Worm (Caenorhabditis elegans) whole organism, mixed stage, embryonic: ENCODE measurements around the gene F47E1.1.

Experiments
- M03D4.4 ChIP-seq: sonication (generic microtip); optimal IDR thresholded peaks from 2 replicates; lab custom pipeline; 2017; ENCODE audit warnings: mild to moderate bottlenecking, missing genetic modification characterization, missing compliant biosample characterization
- blmp-1 ChIP-seq: fragments of 150-350 bp; optimal IDR thresholded peaks from 2 replicates; lab custom pipeline; 2014; ENCODE audit warnings: missing biosample characterization, missing genetic modification characterization
- ces-1 ChIP-seq: fragments of 150-350 bp; optimal IDR thresholded peaks from 2 replicates; lab custom pipeline; 2014; ENCODE audit warnings: missing biosample characterization, missing genetic modification reagents, missing genetic modification characterization
- elt-1 ChIP-seq: sonication (generic microtip); optimal IDR thresholded peaks from 2 replicates; lab custom pipeline; 2017; ENCODE audit warnings: missing genetic modification characterization, mild to moderate bottlenecking, missing compliant biosample characterization, antibody characterized with exemption, moderate library complexity, borderline replicate concordance; ENCODE audit not compliant: insufficient read depth
- elt-3 ChIP-seq: fragments of 150-350 bp; optimal IDR thresholded peaks from 2 replicates; lab custom pipeline; 2014; ENCODE audit warnings: missing biosample characterization, missing genetic modification characterization
- hlh-1 ChIP-seq: fragments of 150-350 bp; optimal IDR thresholded peaks from 2 replicates; lab custom pipeline; 2014; ENCODE audit warnings: missing biosample characterization, missing genetic modification reagents, missing genetic modification characterization
- lin-13 ChIP-seq: fragments of 150-350 bp; optimal IDR thresholded peaks from 2 replicates; lab custom pipeline; 2014; ENCODE audit warnings: missing biosample characterization, missing genetic modification characterization
- lin-32 ChIP-seq: fragments of 200-800 bp; sonication (Bioruptor generic); optimal IDR thresholded peaks from 2 replicates; lab custom pipeline; 2018; ENCODE audit warnings: mild to moderate bottlenecking, missing genetic modification characterization, missing compliant biosample characterization
- lsy-2 ChIP-seq: fragments of 150-350 bp; optimal IDR thresholded peaks from 2 replicates; lab custom pipeline; 2014; ENCODE audit warnings: missing biosample characterization, missing genetic modification characterization
- mab-5 ChIP-seq: fragments of 150-350 bp; optimal IDR thresholded peaks from 2 replicates; lab custom pipeline; 2014; ENCODE audit warnings: missing biosample characterization, missing genetic modification characterization
- mep-1 ChIP-seq: fragments of 150-350 bp; optimal IDR thresholded peaks from 2 replicates; lab custom pipeline; 2017; ENCODE audit warnings: missing biosample characterization, missing genetic modification reagents, missing genetic modification characterization, inconsistent platforms
- mls-2 ChIP-seq: sonication (generic microtip); optimal IDR thresholded peaks from 2 replicates; lab custom pipeline; 2016; ENCODE audit warnings: mild to moderate bottlenecking, missing genetic modification characterization, moderate library complexity, missing compliant biosample characterization
- nhr-12 ChIP-seq: fragments of 150-350 bp; optimal IDR thresholded peaks from 2 replicates; lab custom pipeline; 2014; ENCODE audit warnings: missing biosample characterization, missing genetic modification characterization
- nhr-2 ChIP-seq: fragments of 150-350 bp; optimal IDR thresholded peaks from 2 replicates; lab custom pipeline; 2014; ENCODE audit warnings: missing biosample characterization, missing genetic modification characterization
- nhr-237 ChIP-seq: fragments of 150-350 bp; optimal IDR thresholded peaks from 2 replicates; lab custom pipeline; 2014; ENCODE audit warnings: missing biosample characterization, missing genetic modification characterization
- pha-4 ChIP-seq: fragments of 150-350 bp; optimal IDR thresholded peaks from 2 replicates; lab custom pipeline; 2018; ENCODE audit warnings: missing biosample characterization, missing genetic modification reagents, missing genetic modification characterization
- sem-2 ChIP-seq: fragments of 200-800 bp; sonication (Bioruptor generic); optimal IDR thresholded peaks from 2 replicates; lab custom pipeline; 2018; ENCODE audit warnings: mild to moderate bottlenecking, missing genetic modification characterization, missing compliant biosample characterization
- sptf-1 ChIP-seq: sonication (generic microtip); optimal IDR thresholded peaks from 2 replicates; lab custom pipeline; 2017; ENCODE audit warnings: mild to moderate bottlenecking, missing genetic modification characterization, moderate library complexity, missing compliant biosample characterization
- unc-39 ChIP-seq: fragments of 150-350 bp; optimal IDR thresholded peaks from 2 replicates; lab custom pipeline; 2014; ENCODE audit warnings: missing biosample characterization, missing genetic modification characterization
- zip-8 ChIP-seq: fragments of 150-350 bp; optimal IDR thresholded peaks from 2 replicates; lab custom pipeline; 2014; ENCODE audit warnings: missing biosample characterization, missing genetic modification characterization
- ztf-11 ChIP-seq: fragments of 150-350 bp; optimal IDR thresholded peaks from 2 replicates; lab custom pipeline; 2014; ENCODE audit warnings: missing biosample characterization, missing genetic modification characterization

The F47E1.1 gene

DNA sequence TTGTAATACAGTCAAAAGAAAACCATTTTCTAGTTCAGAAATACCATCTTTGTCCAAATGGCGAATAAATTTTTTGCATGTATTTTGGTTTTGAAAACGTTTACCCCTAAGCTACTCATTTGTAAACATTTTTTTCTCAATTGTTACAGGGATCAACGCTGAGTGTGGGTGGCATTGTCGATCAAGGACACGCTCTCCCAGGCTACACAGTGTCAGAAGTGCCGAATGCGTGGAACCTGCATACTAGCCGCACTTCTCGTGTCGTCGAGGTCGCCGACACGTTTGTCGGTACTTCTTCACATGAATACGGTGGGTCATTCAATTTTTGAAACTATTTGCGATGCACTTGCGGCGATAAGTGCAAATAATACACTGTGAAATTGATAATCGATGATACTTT lies 34.6 kb downstream of the F47E1.1 start:
- TF ChIP-seq pha-4 (no peak), lin-13 (tag; lab: Kevin White, UChicago) (no peak), sem-2 (GFP tag; lab: Kevin White, UChicago) (no peak), elt-1 (tag; lab: Kevin White, UChicago) (no peak), lsy-2 (tag; lab: Kevin White, UChicago) (no peak), blmp-1 (tag; lab: Kevin White, UChicago) (no peak), M03D4.4 (tag; lab: Kevin White, UChicago) (no peak), elt-3 (no peak), nhr-2 (no peak), unc-39 (tag; lab: Kevin White, UChicago) (no peak), hlh-1 (tag; lab: Kevin White, UChicago) (no peak), mls-2 (tag; lab: Kevin White, UChicago) (no peak)

DNA sequence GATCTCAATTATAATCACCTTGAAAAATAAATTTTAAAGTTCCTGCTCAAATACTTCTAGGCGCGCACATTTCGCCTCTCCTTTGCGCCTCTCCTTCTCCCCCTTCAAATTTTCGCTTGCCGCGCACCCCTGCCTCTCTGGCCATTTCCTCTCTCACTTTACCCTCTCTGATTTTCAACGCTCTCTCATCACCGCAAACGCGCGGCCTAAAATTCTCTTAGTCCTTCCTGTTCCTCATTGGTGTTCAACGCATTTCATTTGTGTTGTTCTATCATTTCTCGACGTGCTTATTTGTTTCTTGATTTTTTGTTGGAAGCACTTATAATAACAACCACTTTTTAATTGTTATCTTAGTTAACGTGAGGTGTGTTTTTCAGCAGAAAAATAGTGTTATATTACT lies 36.8 kb downstream of the F47E1.1 start, which contains the start of gene C25A11.2:
TSS of gene C25A11.2 (plus strand) at position 238 of the 400 bp plus-strand sequence.
- peak; percentile 24 for TF ChIP-seq mep-1 (tag; lab: Kevin White, UChicago)
- peak; percentile 11 for TF ChIP-seq lin-13 (tag; lab: Kevin White, UChicago)
- TF ChIP-seq sptf-1 (tag; lab: Kevin White, UChicago): peak; percentile 10
- peak; percentile 14 for TF ChIP-seq lsy-2 (tag; lab: Kevin White, UChicago)
- TF ChIP-seq elt-1 (tag; lab: Kevin White, UChicago): no peak
- TF ChIP-seq ztf-11: no peak
- TF ChIP-seq lin-32 (GFP tag; lab: Kevin White, UChicago): no peak
- TF ChIP-seq ces-1 (GFP tag; lab: Kevin White, UChicago): peak; percentile 53
- TF ChIP-seq pha-4: peak; percentile 21

DNA sequence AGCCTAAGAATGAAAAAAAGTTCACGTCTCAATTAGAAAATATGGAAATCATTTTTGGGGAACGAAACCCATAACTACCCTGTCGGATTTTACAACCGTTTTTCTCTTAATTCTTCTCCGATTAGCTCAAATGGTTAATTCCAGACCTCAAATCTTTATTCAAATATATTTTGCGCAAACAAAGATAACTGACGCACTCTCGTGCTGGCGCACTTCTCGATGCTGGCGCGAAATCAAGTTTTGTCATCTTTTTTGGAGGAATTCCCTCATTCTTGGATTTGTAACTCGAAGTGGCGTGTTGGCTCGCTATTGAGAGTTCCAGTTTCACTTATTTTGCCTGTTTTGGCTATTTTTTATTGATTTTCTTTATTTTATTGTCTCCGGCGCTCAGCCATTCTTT lies 40.6 kb downstream of the F47E1.1 start:
- no peak for TF ChIP-seq sptf-1 (tag; lab: Kevin White, UChicago)
- no peak for TF ChIP-seq elt-3
- TF ChIP-seq blmp-1 (tag; lab: Kevin White, UChicago): no peak
- TF ChIP-seq nhr-12 (tag; lab: Kevin White, UChicago): no peak
- TF ChIP-seq zip-8: no peak
- TF ChIP-seq M03D4.4 (tag; lab: Kevin White, UChicago): no peak
- no peak for TF ChIP-seq mab-5 (tag; lab: Kevin White, UChicago)
- TF ChIP-seq nhr-237 (tag; lab: Kevin White, UChicago): no peak

DNA sequence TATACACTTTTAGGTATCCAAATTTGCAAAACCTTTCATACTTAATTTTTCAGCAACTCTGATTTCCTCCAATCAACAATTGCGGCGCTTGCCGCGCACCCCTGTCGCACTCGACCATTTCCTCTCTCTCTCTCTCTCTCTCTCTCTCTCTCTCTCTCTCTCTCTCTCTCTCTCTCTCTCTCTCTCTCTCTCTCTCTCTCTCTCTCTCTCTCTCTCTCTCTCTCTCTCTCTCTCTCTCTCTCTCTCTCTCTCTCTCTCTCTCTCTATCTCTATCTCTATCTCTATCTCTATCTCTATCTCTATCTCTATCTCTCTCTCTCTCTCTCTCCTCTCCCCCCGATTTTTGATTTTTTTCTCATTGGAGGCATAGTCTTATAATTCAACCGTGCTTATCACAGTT lies 41.8 kb downstream of the F47E1.1 start:
- TF ChIP-seq mls-2 (tag; lab: Kevin White, UChicago) (peak; percentile 5), elt-1 (tag; lab: Kevin White, UChicago) (peak; percentile 56), sptf-1 (tag; lab: Kevin White, UChicago) (peak; percentile 32)
